Worm (Caenorhabditis elegans) whole organism, L2 larva: ENCODE data around the gene F57B7.2.

Source experiments
- C34F6.9 ChIP-seq: fragments of 150-350 bp; optimal IDR thresholded peaks from 2 replicates; lab custom pipeline; 2014; ENCODE audit warnings: missing biosample characterization, missing genetic modification characterization
- R02D3.7 ChIP-seq: fragments of 150-350 bp; optimal IDR thresholded peaks from 2 replicates; lab custom pipeline; 2014; ENCODE audit warnings: missing biosample characterization, missing genetic modification characterization
- Y55F3AM.14 ChIP-seq: fragments of 200-800 bp; sonication (Bioruptor generic); optimal IDR thresholded peaks from 2 replicates; lab custom pipeline; 2018; ENCODE audit warnings: mild to moderate bottlenecking, missing genetic modification characterization, missing compliant biosample characterization
- alr-1 ChIP-seq: fragments of 150-350 bp; optimal IDR thresholded peaks from 2 replicates; lab custom pipeline; 2014; ENCODE audit warnings: missing biosample characterization, missing genetic modification characterization
- aly-2 ChIP-seq: fragments of 150-350 bp; optimal IDR thresholded peaks from 2 replicates; lab custom pipeline; 2014; ENCODE audit warnings: missing biosample characterization, missing genetic modification characterization
- ama-1 ChIP-seq: fragments of 150-350 bp; optimal IDR thresholded peaks from 2 replicates; lab custom pipeline; 2018; ENCODE audit warnings: inconsistent platforms
- blmp-1 ChIP-seq: sonication (generic microtip); optimal IDR thresholded peaks from 2 replicates; lab custom pipeline; 2017; ENCODE audit warnings: missing genetic modification characterization, mild to moderate bottlenecking, missing compliant biosample characterization, antibody characterized with exemption, moderate library complexity; ENCODE audit not compliant: insufficient read depth
- ceh-82 ChIP-seq: fragments of 150-350 bp; optimal IDR thresholded peaks from 2 replicates; lab custom pipeline; 2014; ENCODE audit warnings: missing biosample characterization, missing genetic modification characterization
- crh-2 ChIP-seq: sonication (generic microtip); optimal IDR thresholded peaks from 2 replicates; lab custom pipeline; 2017; ENCODE audit warnings: missing biosample characterization, missing genetic modification characterization
- egl-27 ChIP-seq: sonication (generic microtip); optimal IDR thresholded peaks from 3 replicates; lab custom pipeline; 2017; ENCODE audit warnings: missing biosample characterization, missing genetic modification reagents, missing genetic modification characterization
- elt-1 ChIP-seq: fragments of 150-350 bp; optimal IDR thresholded peaks from 2 replicates; lab custom pipeline; 2014; ENCODE audit warnings: missing biosample characterization, missing genetic modification characterization
- elt-3 ChIP-seq: sonication (generic microtip); optimal IDR thresholded peaks from 2 replicates; lab custom pipeline; 2017; ENCODE audit warnings: missing biosample characterization, missing genetic modification characterization
- fos-1 ChIP-seq: fragments of 150-350 bp; optimal IDR thresholded peaks from 2 replicates; lab custom pipeline; 2014; ENCODE audit warnings: missing biosample characterization, missing genetic modification characterization
- lin-11 ChIP-seq: fragments of 150-350 bp; sonication (generic microtip); optimal IDR thresholded peaks from 2 replicates; lab custom pipeline; 2014; ENCODE audit warnings: missing biosample characterization, missing genetic modification characterization, inconsistent platforms, mixed read lengths
- lin-13 ChIP-seq: fragments of 150-350 bp; optimal IDR thresholded peaks from 2 replicates; lab custom pipeline; 2014; ENCODE audit warnings: missing biosample characterization, missing genetic modification reagents, missing genetic modification characterization
- lin-39 ChIP-seq: fragments of 150-350 bp; optimal IDR thresholded peaks from 2 replicates; lab custom pipeline; 2014; ENCODE audit warnings: missing biosample characterization, missing genetic modification reagents, missing genetic modification characterization
- lsy-2 ChIP-seq, 2 experiments: fragments of 150-350 bp in 1 of 2; sonication (generic microtip) in 1 of 2; optimal IDR thresholded peaks; 2 replicates each; lab custom pipeline; 2014 to 2017; ENCODE audit warnings: missing biosample characterization in 2 of 2, missing genetic modification characterization in 2 of 2
- mbf-1 ChIP-seq: sonication (generic microtip); optimal IDR thresholded peaks from 2 replicates; lab custom pipeline; 2017; ENCODE audit warnings: missing biosample characterization, missing genetic modification characterization
- mdl-1 ChIP-seq, 2 experiments: fragments of 150-350 bp in 1 of 2; sonication (generic microtip) in 1 of 2; optimal IDR thresholded peaks; 2 replicates each; lab custom pipeline; 2017; ENCODE audit warnings: missing biosample characterization in 2 of 2, missing genetic modification characterization in 2 of 2
- nhr-11 ChIP-seq: fragments of 150-350 bp; optimal IDR thresholded peaks from 2 replicates; lab custom pipeline; 2014; ENCODE audit warnings: missing biosample characterization, missing genetic modification characterization
- nhr-12 ChIP-seq: fragments of 150-350 bp; optimal IDR thresholded peaks from 2 replicates; lab custom pipeline; 2014; ENCODE audit warnings: missing biosample characterization, missing genetic modification characterization
- nhr-129 ChIP-seq: fragments of 150-350 bp; optimal IDR thresholded peaks from 2 replicates; lab custom pipeline; 2014; ENCODE audit warnings: missing biosample characterization, missing genetic modification characterization
- nhr-21 ChIP-seq: fragments of 150-350 bp; optimal IDR thresholded peaks from 2 replicates; lab custom pipeline; 2014; ENCODE audit warnings: missing biosample characterization, missing genetic modification characterization
- nhr-23 ChIP-seq: fragments of 150-350 bp; optimal IDR thresholded peaks from 2 replicates; lab custom pipeline; 2014; ENCODE audit warnings: missing biosample characterization, missing genetic modification reagents, missing genetic modification characterization
- nhr-237 ChIP-seq: fragments of 150-350 bp; optimal IDR thresholded peaks from 2 replicates; lab custom pipeline; 2014; ENCODE audit warnings: missing biosample characterization, missing genetic modification characterization
- nhr-6 ChIP-seq: fragments of 150-350 bp; optimal IDR thresholded peaks from 2 replicates; lab custom pipeline; 2014; ENCODE audit warnings: missing biosample characterization, missing genetic modification characterization
- nhr-77 ChIP-seq: fragments of 150-350 bp; optimal IDR thresholded peaks from 2 replicates; lab custom pipeline; 2014; ENCODE audit warnings: missing biosample characterization, missing genetic modification characterization
- peb-1 ChIP-seq: fragments of 150-350 bp; optimal IDR thresholded peaks from 2 replicates; lab custom pipeline; 2014; ENCODE audit warnings: missing biosample characterization, missing genetic modification characterization
- sma-3 ChIP-seq: sonication (generic microtip); optimal IDR thresholded peaks from 2 replicates; lab custom pipeline; 2016; ENCODE audit warnings: missing genetic modification reagents, missing genetic modification characterization, missing compliant biosample characterization
- sma-9 ChIP-seq, 2 experiments: fragments of 150-350 bp in 1 of 2; sonication (generic microtip) in 1 of 2; optimal IDR thresholded peaks; 2 replicates each; lab custom pipeline; 2014 to 2016; ENCODE audit warnings: missing genetic modification characterization in 2 of 2, mild to moderate bottlenecking in 1 of 2, missing biosample characterization in 1 of 2, missing compliant biosample characterization in 1 of 2, missing genetic modification reagents in 1 of 2, moderate library complexity in 1 of 2
- snpc-4 ChIP-seq: fragments of 150-350 bp; optimal IDR thresholded peaks from 2 replicates; lab custom pipeline; 2014; ENCODE audit warnings: missing biosample characterization, missing genetic modification characterization
- unc-39 ChIP-seq: fragments of 150-350 bp; optimal IDR thresholded peaks from 2 replicates; lab custom pipeline; 2014; ENCODE audit warnings: missing biosample characterization, missing genetic modification characterization
- unc-55 ChIP-seq: fragments of 150-350 bp; sonication (generic microtip); optimal IDR thresholded peaks from 3 replicates; lab custom pipeline; 2014; ENCODE audit warnings: missing biosample characterization, missing genetic modification reagents, missing genetic modification characterization
- unc-62 ChIP-seq: fragments of 150-350 bp; optimal IDR thresholded peaks from 2 replicates; lab custom pipeline; 2014; ENCODE audit warnings: missing biosample characterization, missing genetic modification reagents, missing genetic modification characterization
- zag-1 ChIP-seq: fragments of 150-350 bp; optimal IDR thresholded peaks from 2 replicates; lab custom pipeline; 2014; ENCODE audit warnings: missing biosample characterization, missing genetic modification characterization
- ztf-1 ChIP-seq: fragments of 200-800 bp; sonication (Bioruptor generic); conservative IDR thresholded peaks from 2 replicates; pipeline ENCODE4 v1.3.6; 2022; ENCODE audit warnings: missing genetic modification characterization, missing compliant biosample characterization

Gene F57B7.2

DNA sequence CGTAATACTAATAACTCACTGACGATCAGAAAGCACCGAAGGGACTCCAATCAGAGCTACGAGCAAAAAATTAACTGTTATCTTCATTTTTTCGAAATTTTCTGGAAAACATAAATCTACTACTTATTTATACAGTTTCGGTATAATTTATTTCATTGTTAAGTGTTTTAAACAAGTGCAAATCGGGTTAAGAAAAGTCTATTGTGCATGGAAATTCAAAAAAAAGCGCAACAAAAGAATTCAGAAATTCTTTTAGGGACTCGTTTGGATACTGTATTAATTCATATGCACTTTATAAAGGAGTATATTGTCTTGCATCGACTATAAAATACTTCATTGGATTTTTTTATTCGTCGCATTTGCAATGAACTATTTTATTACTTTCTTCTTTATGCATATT lies 28.8 kb upstream of the F57B7.2 start, which contains the start of the genes nas-20 and nas-21:
Gene nas-20, minus strand, starts transcription at position 101 of the 400 bp plus-strand sequence.
Gene nas-21, plus strand, starts transcription at position 356 of the 400 bp plus-strand sequence.
- no peak for TF ChIP-seq ztf-1
- no peak for TF ChIP-seq nhr-12
- no peak for TF ChIP-seq sma-3 (GFP tag; lab: Kevin White, UChicago)
- TF ChIP-seq nhr-77 (tag; lab: Kevin White, UChicago) = no peak
- TF ChIP-seq peb-1 (tag; lab: Kevin White, UChicago) = no peak
- TF ChIP-seq lin-13 (GFP tag; lab: Kevin White, UChicago) = no peak
- no peak for TF ChIP-seq unc-55 (GFP tag; lab: Kevin White, UChicago)
- TF ChIP-seq sma-9 (GFP tag; optimal IDR thresholded peaks at IDR 0.05; lab: Kevin White, UChicago) = no peak
- no peak for TF ChIP-seq sma-9 (tag; optimal IDR thresholded peaks at IDR 0.05; lab: Kevin White, UChicago)
- no peak for TF ChIP-seq lin-11 (tag; lab: Kevin White, UChicago)
- TF ChIP-seq mdl-1 (tag; optimal IDR thresholded peaks at IDR 0.05; lab: Kevin White, UChicago) = no peak
- no peak for TF ChIP-seq elt-1 (tag; lab: Kevin White, UChicago)
- no peak for TF ChIP-seq nhr-129 (tag; lab: Kevin White, UChicago)
- TF ChIP-seq snpc-4 (tag; lab: Kevin White, UChicago) = no peak
- no peak for TF ChIP-seq R02D3.7 (tag; lab: Kevin White, UChicago)
- TF ChIP-seq nhr-6 (tag; lab: Kevin White, UChicago) = no peak
- TF ChIP-seq alr-1 (tag; lab: Kevin White, UChicago) = no peak
- no peak for TF ChIP-seq ama-1 (lab: Kevin White, UChicago)

DNA sequence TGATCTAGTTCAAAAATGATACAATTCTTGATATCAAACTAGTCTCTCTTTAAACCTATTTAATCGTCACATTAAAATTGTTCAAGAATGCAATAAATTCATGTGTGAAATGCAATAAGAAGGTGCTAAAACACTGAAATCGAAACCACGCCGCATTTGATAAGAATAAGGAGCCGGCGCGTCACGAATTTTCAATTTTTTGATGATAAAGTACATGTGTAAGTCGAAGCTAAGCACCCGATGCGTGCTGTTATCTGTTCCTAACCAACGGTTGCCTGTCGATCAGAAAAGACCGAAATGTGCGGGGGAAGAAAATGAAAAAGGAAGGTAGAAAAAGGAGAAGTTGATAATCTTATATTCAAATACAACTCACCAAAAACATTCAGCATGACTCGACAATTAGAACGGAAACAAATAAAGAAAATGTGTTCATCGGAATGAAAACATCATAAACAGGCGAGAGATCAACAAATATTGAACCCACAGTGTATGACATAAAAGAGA lies 26.9 kb upstream of the F57B7.2 start, which contains the start of gene aat-6:
Gene aat-6, minus strand, starts transcription at position 454 of the 504 bp plus-strand sequence.
- peak; percentile 21 for TF ChIP-seq crh-2 (tag; lab: Kevin White, UChicago)
- no peak for TF ChIP-seq unc-39 (tag; lab: Kevin White, UChicago)
- TF ChIP-seq lsy-2 (tag; optimal IDR thresholded peaks at IDR 0.05; lab: Kevin White, UChicago) = no peak
- no peak for TF ChIP-seq nhr-21 (tag; lab: Kevin White, UChicago)
- TF ChIP-seq ceh-82 (tag; lab: Kevin White, UChicago) = no peak
- no peak for TF ChIP-seq R02D3.7 (tag; lab: Kevin White, UChicago)
- TF ChIP-seq nhr-23 (tag; lab: Kevin White, UChicago) = no peak
- TF ChIP-seq sma-9 (GFP tag; optimal IDR thresholded peaks at IDR 0.05; lab: Kevin White, UChicago) = peak; percentile 54
- no peak for TF ChIP-seq sma-9 (tag; optimal IDR thresholded peaks at IDR 0.05; lab: Kevin White, UChicago)
- TF ChIP-seq unc-62 (GFP tag; lab: Kevin White, UChicago) = no peak
- no peak for TF ChIP-seq C34F6.9 (tag; lab: Kevin White, UChicago)
- no peak for TF ChIP-seq elt-1 (tag; lab: Kevin White, UChicago)
- TF ChIP-seq alr-1 (tag; lab: Kevin White, UChicago) = no peak
- no peak for TF ChIP-seq blmp-1 (tag; lab: Kevin White, UChicago)
- TF ChIP-seq Y55F3AM.14 = no peak
- TF ChIP-seq aly-2 (tag; lab: Kevin White, UChicago) = no peak
- TF ChIP-seq egl-27 (tag; lab: Kevin White, UChicago) = no peak
- no peak for TF ChIP-seq nhr-11 (tag; lab: Kevin White, UChicago)
- no peak for TF ChIP-seq zag-1 (tag; lab: Kevin White, UChicago)
- TF ChIP-seq elt-3 (tag; lab: Kevin White, UChicago) = no peak
- TF ChIP-seq mbf-1 = no peak
- peak; percentile 82 for TF ChIP-seq fos-1 (tag; lab: Kevin White, UChicago)
- TF ChIP-seq lin-39 (tag; lab: Kevin White, UChicago) = no peak

DNA sequence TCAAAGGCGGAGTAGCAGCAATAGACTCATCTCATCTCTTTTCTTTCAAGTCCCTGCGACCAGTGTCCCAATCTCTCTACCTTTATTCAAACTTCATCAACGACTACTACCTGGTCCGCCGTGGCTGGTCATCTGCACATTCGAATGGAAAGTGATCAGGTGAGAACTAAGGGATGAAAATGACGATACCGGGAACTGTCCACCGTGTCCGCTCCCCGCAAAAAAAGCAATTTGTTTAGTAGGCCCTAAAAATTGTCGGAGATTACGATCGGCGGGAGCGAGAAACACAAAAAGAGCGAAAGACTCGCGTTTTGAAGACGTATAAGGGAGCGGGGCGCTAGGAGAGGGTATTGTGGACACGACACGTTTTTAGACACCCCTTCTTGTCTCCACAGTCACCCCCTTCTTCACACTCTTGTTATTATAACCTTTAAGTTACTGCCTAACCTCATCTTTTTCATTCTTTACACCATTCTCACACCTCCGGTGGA lies 19.6 kb upstream of the F57B7.2 start, which contains the start of gene zipt-16:
Gene zipt-16, plus strand, starts transcription at position 51 of the 491 bp plus-strand sequence.
- TF ChIP-seq R02D3.7 (tag; lab: Kevin White, UChicago) (no peak), nhr-237 (tag; lab: Kevin White, UChicago) (no peak), ztf-1 (0 out of 2 replicates have a peak, but pooled peaks have one; percentile 60)
